Worm (Caenorhabditis elegans) whole organism, L4 larva: Measurements from ENCODE around the gene ttr-49.

ENCODE experiments used
- ceh-28 ChIP-seq: fragments of 150-350 bp; optimal IDR thresholded peaks from 2 replicates; lab custom pipeline; 2014; ENCODE audit warnings: missing biosample characterization, missing genetic modification reagents, missing genetic modification characterization
- dpl-1 ChIP-seq: fragments of 150-350 bp; optimal IDR thresholded peaks from 2 replicates; lab custom pipeline; 2014; ENCODE audit warnings: missing biosample characterization, missing genetic modification reagents, missing genetic modification characterization
- egl-43 ChIP-seq: fragments of 200-800 bp; sonication (Bioruptor generic); IDR thresholded peaks from 2 replicates; pipeline ENCODE4 v1.3.6; 2022; ENCODE audit warnings: missing genetic modification reagents, missing genetic modification characterization, missing compliant biosample characterization
- fos-1 ChIP-seq: fragments of 150-350 bp; optimal IDR thresholded peaks from 2 replicates; lab custom pipeline; 2014; ENCODE audit warnings: missing biosample characterization, missing genetic modification characterization
- lin-39 ChIP-seq: fragments of 150-350 bp; optimal IDR thresholded peaks from 2 replicates; lab custom pipeline; 2014; ENCODE audit warnings: missing biosample characterization, missing genetic modification reagents, missing genetic modification characterization
- lsy-2 ChIP-seq, 2 experiments: fragments of 150-350 bp in 1 of 2; sonication (generic microtip) in 1 of 2; optimal IDR thresholded peaks; 2 replicates each; lab custom pipeline; 2014 to 2017; ENCODE audit warnings: missing biosample characterization in 2 of 2, missing genetic modification characterization in 2 of 2
- unc-39 ChIP-seq: sonication (generic microtip); optimal IDR thresholded peaks from 2 replicates; lab custom pipeline; 2017; ENCODE audit warnings: missing biosample characterization, missing genetic modification characterization
- unc-62 ChIP-seq, 3 experiments: fragments of 150-350 bp in 1 of 3; sonication (generic microtip); optimal IDR thresholded peaks in 2 of 3; peaks in 1 of 3; 1 replicate in 1 of 3; 2 replicates in 2 of 3; lab custom pipeline; 2014 to 2017; ENCODE audit warnings: missing biosample characterization in 3 of 3, missing genetic modification characterization in 3 of 3, missing genetic modification reagents in 3 of 3, missing genotype in 1 of 3
- vab-7 ChIP-seq: fragments of 200-800 bp; sonication (Bioruptor generic); IDR thresholded peaks from 2 replicates; pipeline ENCODE4 v1.3.6; 2022; ENCODE audit warnings: missing genetic modification reagents, missing genetic modification characterization, missing compliant biosample characterization
- zip-2 ChIP-seq: fragments of 150-350 bp; optimal IDR thresholded peaks from 2 replicates; lab custom pipeline; 2014; ENCODE audit warnings: missing biosample characterization, missing genetic modification characterization

DNA sequence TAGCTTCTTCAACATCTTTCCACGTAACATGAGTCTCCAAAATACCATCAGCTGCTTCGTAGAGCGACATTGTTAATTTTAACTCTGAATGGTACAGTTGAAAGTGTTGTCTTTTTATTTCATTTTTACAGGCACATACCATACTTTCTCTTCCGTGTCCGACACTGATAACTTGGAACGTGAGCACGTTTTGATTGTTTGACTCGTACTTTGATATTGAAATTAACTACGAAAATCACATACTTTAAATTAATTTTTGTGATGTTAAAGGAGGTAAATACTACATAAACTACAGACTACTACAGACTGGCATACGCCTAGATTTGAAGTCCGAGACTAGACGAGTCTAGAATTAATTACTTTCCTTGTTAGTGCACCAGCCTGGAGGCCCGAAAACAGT lies 22.0 kb upstream of the ttr-49 start, which contains the start of gene E02C12.10:
- TF ChIP-seq fos-1 (tag; lab: Kevin White, UChicago) = no peak
- TF ChIP-seq lin-39 (tag; lab: Kevin White, UChicago) = no peak
- TF ChIP-seq unc-39 = no peak
- TF ChIP-seq lsy-2 (tag; optimal IDR thresholded peaks at IDR 0.05; lab: Kevin White, UChicago) = no peak
- no peak for TF ChIP-seq ceh-28 (tag; lab: Kevin White, UChicago)
- TF ChIP-seq zip-2 (tag; lab: Kevin White, UChicago) = no peak
- no peak for TF ChIP-seq dpl-1 (GFP tag; lab: Kevin White, UChicago)
- TF ChIP-seq egl-43 (GFP tag; lab: Robert Waterston, UW) = no peak
- no peak for TF ChIP-seq unc-62 (GFP tag; optimal IDR thresholded peaks at IDR 0.05 in 1 of 2; lab: Kevin White, UChicago)
- no peak for TF ChIP-seq unc-62 (tag; optimal IDR thresholded peaks at IDR 0.05; lab: Kevin White, UChicago)
- no peak for TF ChIP-seq vab-7 (GFP tag; lab: Robert Waterston, UW)
